Worm (Caenorhabditis elegans) whole organism, L4 larva: Measurements from ENCODE around the gene mel-11.

ENCODE experiments used
- ama-1 ChIP-seq: fragments of 150-350 bp; optimal IDR thresholded peaks from 2 replicates; lab custom pipeline; 2014; ENCODE audit warnings: inconsistent platforms, mixed read lengths
- mep-1 ChIP-seq: fragments of 150-350 bp; sonication (generic microtip); optimal IDR thresholded peaks from 3 replicates; lab custom pipeline; 2014; ENCODE audit warnings: missing biosample characterization, missing genetic modification characterization
- nhr-11 ChIP-seq: fragments of 150-350 bp; optimal IDR thresholded peaks from 2 replicates; lab custom pipeline; 2014; ENCODE audit warnings: missing biosample characterization, missing genetic modification characterization
- nhr-237 ChIP-seq: sonication (generic microtip); optimal IDR thresholded peaks from 2 replicates; lab custom pipeline; 2017; ENCODE audit warnings: missing biosample characterization, missing genetic modification characterization
- nhr-28 ChIP-seq: fragments of 150-350 bp; optimal IDR thresholded peaks from 2 replicates; lab custom pipeline; 2014; ENCODE audit warnings: missing biosample characterization, missing genetic modification characterization
- sdz-12 ChIP-seq: fragments of 200-800 bp; sonication (Bioruptor generic); optimal IDR thresholded peaks from 2 replicates; lab custom pipeline; 2018; ENCODE audit warnings: mild to moderate bottlenecking, missing genetic modification characterization, missing compliant biosample characterization
- snpc-4 ChIP-seq: fragments of 150-350 bp; optimal IDR thresholded peaks from 2 replicates; lab custom pipeline; 2014; ENCODE audit warnings: missing biosample characterization, missing genetic modification characterization
- tag-97 ChIP-seq: fragments of 200-800 bp; sonication (Bioruptor generic); IDR thresholded peaks from 2 replicates; pipeline ENCODE4 v1.3.6; 2022; ENCODE audit warnings: missing genetic modification characterization, missing compliant biosample characterization

- TF ChIP-seq tag-97 (GFP tag; lab: Robert Waterston, UW) (no peak), nhr-28 (tag; lab: Kevin White, UChicago) (no peak), snpc-4 (tag; lab: Kevin White, UChicago) (no peak), nhr-237 (tag; lab: Kevin White, UChicago) (no peak), ama-1 (no peak), mep-1 (tag; lab: Kevin White, UChicago) (no peak), sdz-12 (GFP tag; lab: Kevin White, UChicago) (no peak), nhr-11 (tag; lab: Kevin White, UChicago) (no peak)
Measured at ce11 chrII:9308614-9309046, 49.7 kb upstream of the mel-11 start.
